Worm (Caenorhabditis elegans) whole organism, early embryonic: ENCODE results near the gene T02H6.1.

ENCODE experiments used
- F13C5.2 ChIP-seq: sonication (generic microtip); optimal IDR thresholded peaks from 2 replicates; lab custom pipeline; 2017; ENCODE audit warnings: mild to moderate bottlenecking, missing genetic modification characterization, inconsistent platforms, missing compliant biosample characterization
- aly-1 ChIP-seq: sonication (generic microtip); optimal IDR thresholded peaks from 2 replicates; lab custom pipeline; 2016; ENCODE audit warnings: missing genetic modification characterization, missing compliant biosample characterization
- ama-1 ChIP-seq: fragments of 150-350 bp; optimal IDR thresholded peaks from 2 replicates; lab custom pipeline; 2014
- ceh-13 ChIP-seq: fragments of 200-800 bp; sonication (Bioruptor generic); optimal IDR thresholded peaks from 2 replicates; lab custom pipeline; 2018; ENCODE audit warnings: mild to moderate bottlenecking, missing genetic modification characterization, missing compliant biosample characterization
- ceh-36 ChIP-seq: sonication (generic microtip); optimal IDR thresholded peaks from 2 replicates; lab custom pipeline; 2016; ENCODE audit warnings: missing genetic modification characterization, inconsistent platforms, missing compliant biosample characterization
- ets-7 ChIP-seq: sonication (generic microtip); optimal IDR thresholded peaks from 2 replicates; lab custom pipeline; 2016; ENCODE audit warnings: missing genotype, missing genetic modification characterization, missing compliant biosample characterization
- flt-1 ChIP-seq: fragments of 200-800 bp; sonication (Bioruptor generic); IDR thresholded peaks from 2 replicates; pipeline ENCODE4 v1.3.6; 2022; ENCODE audit warnings: missing genetic modification characterization, missing compliant biosample characterization
- hmbx-1 ChIP-seq: sonication (generic microtip); optimal IDR thresholded peaks from 2 replicates; lab custom pipeline; 2016; ENCODE audit warnings: mild to moderate bottlenecking, missing genetic modification characterization, missing compliant biosample characterization
- pes-1 ChIP-seq: fragments of 200-800 bp; sonication (Bioruptor generic); IDR thresholded peaks from 2 replicates; pipeline ENCODE4 v1.3.6; 2022; ENCODE audit warnings: missing genetic modification reagents, missing genetic modification characterization, missing compliant biosample characterization
- tbx-37 ChIP-seq: fragments of 200-800 bp; sonication (Bioruptor generic); conservative IDR thresholded peaks from 2 replicates; pipeline ENCODE4 v1.3.6; 2022; ENCODE audit warnings: missing genetic modification reagents, missing genetic modification characterization, missing compliant biosample characterization
- tra-4 ChIP-seq: sonication (generic microtip); optimal IDR thresholded peaks from 2 replicates; lab custom pipeline; 2017; ENCODE audit warnings: missing genetic modification characterization, missing compliant biosample characterization

ce11 chrII:667864-668263, 41.3 kb upstream of the T02H6.1 start:
- TF ChIP-seq aly-1 (tag; lab: Kevin White, UChicago) (no peak), hmbx-1 (tag; lab: Kevin White, UChicago) (no peak), ceh-13 (GFP tag; lab: Kevin White, UChicago) (no peak), tra-4 (tag; lab: Kevin White, UChicago) (no peak), flt-1 (GFP tag; lab: Robert Waterston, UW) (no peak), ets-7 (tag; lab: Kevin White, UChicago) (no peak), ama-1 (lab: Kevin White, UChicago) (no peak), tbx-37 (GFP tag; lab: Robert Waterston, UW) (no peak), F13C5.2 (tag; lab: Kevin White, UChicago) (no peak), pes-1 (GFP tag; lab: Robert Waterston, UW) (no peak), ceh-36 (tag; lab: Kevin White, UChicago) (no peak)
